Fruit fly (Drosophila melanogaster): ENCODE data around the gene Fum3.

Gene Fum3

dm6 chr3L:11431251-11431925 is 34.3 kb downstream of the Fum3 start (continued):
- TF ChIP-seq CG7786 (GFP tag; optimal IDR thresholded peaks at IDR 0.05) (peak; percentile 73), CG2889 (GFP tag; IDR thresholded peaks at IDR 0.05) (peak; percentile 71), toy (GFP tag; IDR thresholded peaks at IDR 0.05) (no peak), CG18619 (GFP tag; optimal IDR thresholded peaks at IDR 0.05) (peak; percentile 65), CG7271 (tag; optimal IDR thresholded peaks at IDR 0.05) (peak; percentile 15), pros (GFP tag; optimal IDR thresholded peaks at IDR 0.05) (no peak), pan (optimal IDR thresholded peaks at IDR 0.05) (no peak), pan (GFP tag; optimal IDR thresholded peaks at IDR 0.05 in 1 of 2, IDR thresholded peaks at IDR 0.05 in 1 of 2) (peak in 1 of 2 experiments; percentile 90), eve (GFP tag; optimal IDR thresholded peaks at IDR 0.05) (peak in 1 of 2 experiments; percentile 8), Myb (GFP tag; optimal IDR thresholded peaks at IDR 0.05) (peak; percentile 41), Hey (tag; optimal IDR thresholded peaks at IDR 0.05) (no peak), gsb-n (tag; optimal IDR thresholded peaks at IDR 0.05) (peak; percentile 45), salm (tag; optimal IDR thresholded peaks at IDR 0.05) (peak; percentile 51), tna (GFP tag; IDR thresholded peaks at IDR 0.05; ENCODE audit: partially characterized antibody) (no peak), tin (GFP tag; optimal IDR thresholded peaks at IDR 0.05) (peak; percentile 38), sc (optimal IDR thresholded peaks at IDR 0.05) (no peak), sc (GFP tag; optimal IDR thresholded peaks at IDR 0.05) (peak; percentile 14), br (optimal IDR thresholded peaks at IDR 0.05) (no peak), onecut (GFP tag; IDR thresholded peaks at IDR 0.05) (peak; percentile 53), fu2 (GFP tag; optimal IDR thresholded peaks at IDR 0.05) (peak; percentile 48), Dip3 (GFP tag; optimal IDR thresholded peaks at IDR 0.05) (peak; percentile 64), CG17385 (GFP tag; optimal IDR thresholded peaks at IDR 0.05) (peak; percentile 64), tgo (GFP tag; IDR thresholded peaks at IDR 0.05) (peak; percentile 87), inv (GFP tag; IDR thresholded peaks at IDR 0.05; ENCODE audit: partially characterized antibody) (no peak), zen (tag; optimal IDR thresholded peaks at IDR 0.05) (peak; percentile 68), knrl (GFP tag; IDR thresholded peaks at IDR 0.05; ENCODE audit: partially characterized antibody) (no peak), lbe (GFP tag; optimal IDR thresholded peaks at IDR 0.05) (peak; percentile 69), CG18599 (GFP tag; optimal IDR thresholded peaks at IDR 0.05) (peak; percentile 42), ems (GFP tag; optimal IDR thresholded peaks at IDR 0.05) (peak; percentile 53), sisA (GFP tag; IDR thresholded peaks at IDR 0.05) (peak; percentile 63; the same call in 1 of the 2 replicates), Bdp1 (GFP tag; optimal IDR thresholded peaks at IDR 0.05) (peak; percentile 12), dimm (GFP tag; IDR thresholded peaks at IDR 0.05) (peak; percentile 75), ap (GFP tag; IDR thresholded peaks at IDR 0.05) (peak; percentile 78), CG17186 (GFP tag; optimal IDR thresholded peaks at IDR 0.05) (no peak), CG12236 (GFP tag; optimal IDR thresholded peaks at IDR 0.05) (no peak), zfh2 (GFP tag; optimal IDR thresholded peaks at IDR 0.05) (peak; percentile 73), CG5245 (GFP tag; optimal IDR thresholded peaks at IDR 0.05) (peak; percentile 49), Ravus (GFP tag; IDR thresholded peaks at IDR 0.05) (peak; percentile 26; the same call in 1 of the 2 replicates), MESR4 (GFP tag; optimal IDR thresholded peaks at IDR 0.05) (no peak), D19A (tag; optimal IDR thresholded peaks at IDR 0.05) (peak; percentile 65), YL-1 (GFP tag; optimal IDR thresholded peaks at IDR 0.05) (no peak), CG11504 (tag; optimal IDR thresholded peaks at IDR 0.05) (peak; percentile 83), H2.0 (GFP tag; IDR thresholded peaks at IDR 0.05) (peak; percentile 84), CG7928 (GFP tag; optimal IDR thresholded peaks at IDR 0.05) (no peak), CG2199 (GFP tag; IDR thresholded peaks at IDR 0.05) (peak; percentile 78; the same call in 1 of the 3 replicates), nerfin-1 (tag; optimal IDR thresholded peaks at IDR 0.05) (peak; percentile 44), ab (GFP tag; optimal IDR thresholded peaks at IDR 0.05) (peak; percentile 22), CG1832 (GFP tag; optimal IDR thresholded peaks at IDR 0.05) (no peak), CG2678 (tag; optimal IDR thresholded peaks at IDR 0.05) (peak; percentile 78), CG7839 (tag; optimal IDR thresholded peaks at IDR 0.05) (peak; percentile 81)

All from whole organism, embryonic.